Fruit fly (Drosophila melanogaster): ENCODE data around the gene Ude.

Gene Ude

DNA sequence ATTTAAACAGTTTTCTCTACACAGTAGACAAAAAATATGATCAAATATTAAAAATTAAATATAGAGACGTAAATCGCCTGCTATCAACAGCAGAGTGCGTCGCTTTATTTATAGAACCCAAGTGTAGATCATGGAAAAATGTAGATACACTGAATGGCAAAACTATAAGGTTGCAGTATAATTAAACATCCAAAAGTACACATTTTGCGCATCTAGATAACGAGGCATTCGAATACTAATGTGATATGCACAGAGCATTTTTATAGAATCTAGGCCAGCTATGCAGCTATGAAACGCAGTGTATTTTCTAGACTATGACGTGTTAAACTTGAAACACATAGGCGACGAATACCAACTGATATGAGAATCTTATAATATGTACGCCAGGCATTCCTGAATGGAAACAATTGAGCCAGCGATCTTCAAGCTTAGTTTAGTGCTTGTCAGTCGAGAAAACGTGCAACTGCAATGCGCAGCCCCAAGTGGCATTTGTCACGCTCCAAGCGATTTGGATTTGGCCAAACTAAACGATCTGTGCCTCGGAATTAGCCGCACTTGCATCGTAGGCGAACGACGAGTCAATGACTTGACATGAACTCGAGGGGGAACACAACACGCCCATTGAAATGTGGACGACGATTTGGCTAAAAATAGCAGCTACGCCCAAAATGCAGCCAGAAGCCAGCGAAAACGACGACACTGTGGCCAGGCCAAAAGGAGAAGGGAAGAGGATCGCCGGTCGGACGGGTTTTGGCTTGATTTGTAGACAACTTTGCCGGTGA lies 11.6 kb upstream of the Ude start (continued):
- TF ChIP-seq CG13424 (tag; optimal IDR thresholded peaks at IDR 0.05) (peak; percentile 90), CG10959 (GFP tag; IDR thresholded peaks at IDR 0.05) (peak; percentile 58; the same call in 1 of the 2 replicates), HLH4C (GFP tag; IDR thresholded peaks at IDR 0.05; ENCODE audit: partially characterized antibody) (no peak), Rfx (GFP tag; IDR thresholded peaks at IDR 0.05) (peak; percentile 95), CG14050 (GFP tag; IDR thresholded peaks at IDR 0.05) (peak; percentile 74), bcd (GFP tag; optimal IDR thresholded peaks at IDR 0.05) (peak; percentile 82), cad (GFP tag; optimal IDR thresholded peaks at IDR 0.05) (no peak), NK7.1 (GFP tag; optimal IDR thresholded peaks at IDR 0.05) (peak; percentile 67), ftz-f1 (GFP tag; optimal IDR thresholded peaks at IDR 0.05) (peak; percentile 40), bsh (GFP tag; optimal IDR thresholded peaks at IDR 0.05) (peak; percentile 84 to 90), CG13123 (GFP tag; optimal IDR thresholded peaks at IDR 0.05) (peak; percentile 73), Dfd (GFP tag; optimal IDR thresholded peaks at IDR 0.05) (no peak), hb (GFP tag; IDR thresholded peaks at IDR 0.05; ENCODE audit: partially characterized antibody) (no peak), ken (GFP tag; IDR thresholded peaks at IDR 0.05) (peak; percentile 89), pb (GFP tag; optimal IDR thresholded peaks at IDR 0.05) (peak; percentile 74), pho (GFP tag; optimal IDR thresholded peaks at IDR 0.05) (peak; percentile 76), CG12744 (GFP tag; optimal IDR thresholded peaks at IDR 0.05) (peak; percentile 82), Awh (GFP tag; IDR thresholded peaks at IDR 0.05) (peak; percentile 86), CG18011 (GFP tag; optimal IDR thresholded peaks at IDR 0.05) (peak; percentile 67), kah (GFP tag; optimal IDR thresholded peaks at IDR 0.05) (peak; percentile 70), CG4707 (GFP tag; optimal IDR thresholded peaks at IDR 0.05) (peak; percentile 69), Jarid2 (GFP tag; optimal IDR thresholded peaks at IDR 0.05) (peak; percentile 75), CG9215 (GFP tag; IDR thresholded peaks at IDR 0.05) (peak; percentile 78), CHES-1-like (GFP tag; optimal IDR thresholded peaks at IDR 0.05) (peak; percentile 82), CG5953 (GFP tag; IDR thresholded peaks at IDR 0.05) (peak; percentile 91), CG2129 (GFP tag; IDR thresholded peaks at IDR 0.05; ENCODE audit: partially characterized antibody) (no peak), nerfin-1 (tag; optimal IDR thresholded peaks at IDR 0.05) (peak; percentile 77), Lhr (GFP tag; optimal IDR thresholded peaks at IDR 0.05) (peak; percentile 41), CG11695 (GFP tag; IDR thresholded peaks at IDR 0.05) (peak; percentile 98), caup (GFP tag; optimal IDR thresholded peaks at IDR 0.05; ENCODE audit: severe bottlenecking) (peak; percentile 90), CG10979 (tag; optimal IDR thresholded peaks at IDR 0.05) (peak; percentile 70), CG11696 (GFP tag; IDR thresholded peaks at IDR 0.05) (peak; percentile 88), ara (GFP tag; IDR thresholded peaks at IDR 0.05) (peak; percentile 78), Doc2 (GFP tag; IDR thresholded peaks at IDR 0.05) (peak; percentile 77), amos (GFP tag; IDR thresholded peaks at IDR 0.05; ENCODE audit: partially characterized antibody) (no peak), pzg (GFP tag; optimal IDR thresholded peaks at IDR 0.05) (peak; percentile 17), aop (GFP tag; IDR thresholded peaks at IDR 0.05) (peak; percentile 79; the same call in 1 of the 2 replicates), CG3726 (GFP tag; IDR thresholded peaks at IDR 0.05) (peak; percentile 53; the same call in 1 of the 3 replicates), gro (GFP tag; optimal IDR thresholded peaks at IDR 0.05) (peak; percentile 91), lmd (GFP tag; IDR thresholded peaks at IDR 0.05) (peak; percentile 92), org-1 (GFP tag; optimal IDR thresholded peaks at IDR 0.05) (peak; percentile 85), B-H1 (GFP tag; IDR thresholded peaks at IDR 0.05) (peak; percentile 87), Vsx1 (GFP tag; optimal IDR thresholded peaks at IDR 0.05) (peak; percentile 66), CG31388 (GFP tag; optimal IDR thresholded peaks at IDR 0.05) (peak; percentile 28), nau (GFP tag; optimal IDR thresholded peaks at IDR 0.05) (peak; percentile 76), CG6272 (GFP tag; IDR thresholded peaks at IDR 0.05) (peak; percentile 81), CG7987 (GFP tag; optimal IDR thresholded peaks at IDR 0.05) (peak; percentile 82), bbx (GFP tag; IDR thresholded peaks at IDR 0.05; ENCODE audit: partially characterized antibody) (no peak), crol (GFP tag; IDR thresholded peaks at IDR 0.05) (0 out of 2 replicates have a peak, but pooled peaks have one; percentile 21)

Data from whole organism, embryonic.